Worm (Caenorhabditis elegans) whole organism, midembryonic: ENCODE measurements around the gene C44B7.7.

ENCODE experiments used
- T22C8.4 ChIP-seq: fragments of 200-800 bp; sonication (Bioruptor generic); IDR thresholded peaks from 2 replicates; pipeline ENCODE4 v1.3.6; 2022; ENCODE audit warnings: missing genetic modification characterization, missing compliant biosample characterization
- cog-1 ChIP-seq: sonication (generic microtip); optimal IDR thresholded peaks from 2 replicates; lab custom pipeline; 2016; ENCODE audit warnings: missing genetic modification characterization, missing compliant biosample characterization
- flt-1 ChIP-seq: fragments of 200-800 bp; sonication (Bioruptor generic); IDR thresholded peaks from 2 replicates; pipeline ENCODE4 v1.3.6; 2022; ENCODE audit warnings: missing genetic modification characterization, missing compliant biosample characterization
- klf-2 ChIP-seq: fragments of 200-800 bp; sonication (Bioruptor generic); conservative IDR thresholded peaks from 2 replicates; pipeline ENCODE4 v1.3.6; 2022; ENCODE audit warnings: missing genetic modification reagents, missing genetic modification characterization, missing compliant biosample characterization
- med-1 ChIP-seq: sonication (generic microtip); optimal IDR thresholded peaks from 2 replicates; lab custom pipeline; 2017; ENCODE audit warnings: missing genetic modification characterization, mild to moderate bottlenecking, missing compliant biosample characterization, antibody characterized with exemption, missing genetic modification reagents; ENCODE audit not compliant: insufficient read depth
- ref-1 ChIP-seq: fragments of 200-800 bp; sonication (Bioruptor generic); conservative IDR thresholded peaks from 2 replicates; pipeline ENCODE4 v1.3.6; 2022; ENCODE audit warnings: missing genetic modification reagents, missing genetic modification characterization, missing compliant biosample characterization
- tab-1 ChIP-seq: fragments of 200-800 bp; sonication (Bioruptor generic); IDR thresholded peaks from 2 replicates; pipeline ENCODE4 v1.3.6; 2022; ENCODE audit warnings: missing genetic modification characterization, missing compliant biosample characterization
- ztf-23 ChIP-seq: fragments of 200-800 bp; sonication (Bioruptor generic); IDR thresholded peaks from 2 replicates; pipeline ENCODE4 v1.3.6; 2022; ENCODE audit warnings: missing genetic modification reagents, missing genetic modification characterization, missing compliant biosample characterization
- ztf-29 ChIP-seq: fragments of 200-800 bp; sonication (Bioruptor generic); IDR thresholded peaks from 2 replicates; pipeline ENCODE4 v1.3.6; 2022; ENCODE audit warnings: missing genetic modification reagents, missing genetic modification characterization, missing compliant biosample characterization

Gene C44B7.7

ce11 chrII:6880067-6880466 is at the start of gene C44B7.7:
TSS of gene C44B7.7 (minus strand) at chrII:6880167.
- TF ChIP-seq flt-1 (GFP tag; lab: Robert Waterston, UW) (no peak), med-1 (GFP tag; lab: Kevin White, UChicago) (no peak), tab-1 (GFP tag; lab: Robert Waterston, UW) (no peak), cog-1 (tag; lab: Kevin White, UChicago) (no peak), ztf-29 (GFP tag; lab: Robert Waterston, UW) (no peak), klf-2 (GFP tag; lab: Robert Waterston, UW) (no peak), ref-1 (no peak), T22C8.4 (GFP tag; lab: Robert Waterston, UW) (no peak), ztf-23 (GFP tag; lab: Robert Waterston, UW) (no peak)

ce11 chrII:6928416-6928815 is 48.4 kb upstream of the C44B7.7 start, which contains the start of gene flcn-1:
TSS of gene flcn-1 (plus strand) at chrII:6928763.
- TF ChIP-seq ztf-29 (GFP tag; lab: Robert Waterston, UW), result no peak
- TF ChIP-seq T22C8.4 (GFP tag; lab: Robert Waterston, UW), result no peak
- no peak for TF ChIP-seq flt-1 (GFP tag; lab: Robert Waterston, UW)
- TF ChIP-seq med-1 (GFP tag; lab: Kevin White, UChicago), result no peak
- no peak for TF ChIP-seq tab-1 (GFP tag; lab: Robert Waterston, UW)
- TF ChIP-seq klf-2 (GFP tag; lab: Robert Waterston, UW), result no peak
- TF ChIP-seq ref-1, result no peak
- no peak for TF ChIP-seq cog-1 (tag; lab: Kevin White, UChicago)
- TF ChIP-seq ztf-23 (GFP tag; lab: Robert Waterston, UW), result no peak

- TF ChIP-seq tab-1 (GFP tag; lab: Robert Waterston, UW), result no peak
- TF ChIP-seq ztf-29 (GFP tag; lab: Robert Waterston, UW), result no peak
- TF ChIP-seq ref-1, result no peak
- no peak for TF ChIP-seq cog-1 (tag; lab: Kevin White, UChicago)
Measured at ce11 chrII:6927603-6928002, 47.6 kb upstream of the C44B7.7 start, which contains the start of gene F22D3.4. TSS of gene F22D3.4 (minus strand) at chrII:6927603.

- no peak for TF ChIP-seq med-1 (GFP tag; lab: Kevin White, UChicago)
- no peak for TF ChIP-seq tab-1 (GFP tag; lab: Robert Waterston, UW)
Measured at ce11 chrII:6927034-6927433, 47.1 kb upstream of the C44B7.7 start.

ce11 chrII:6926488-6926887 is 46.5 kb upstream of the C44B7.7 start:
- TF ChIP-seq ztf-29 (GFP tag; lab: Robert Waterston, UW) (no peak), tab-1 (GFP tag; lab: Robert Waterston, UW) (no peak), ref-1 (no peak)

- TF ChIP-seq cog-1 (tag; lab: Kevin White, UChicago), result peak; percentile 29
- no peak for TF ChIP-seq med-1 (GFP tag; lab: Kevin White, UChicago)
- no peak for TF ChIP-seq ztf-29 (GFP tag; lab: Robert Waterston, UW)
- 0 out of 2 replicates have a peak, but pooled peaks have one; percentile 51 for TF ChIP-seq flt-1 (GFP tag; lab: Robert Waterston, UW)
- TF ChIP-seq T22C8.4 (GFP tag; lab: Robert Waterston, UW), result no peak
- TF ChIP-seq klf-2 (GFP tag; lab: Robert Waterston, UW), result no peak
- no peak for TF ChIP-seq ztf-23 (GFP tag; lab: Robert Waterston, UW)
- TF ChIP-seq ref-1, result no peak
- TF ChIP-seq tab-1 (GFP tag; lab: Robert Waterston, UW), result no peak
Measured at ce11 chrII:6926054-6926453, 46.1 kb upstream of the C44B7.7 start.

- TF ChIP-seq ztf-23 (GFP tag; lab: Robert Waterston, UW) (no peak), cog-1 (tag; lab: Kevin White, UChicago) (no peak), ztf-29 (GFP tag; lab: Robert Waterston, UW) (no peak), med-1 (GFP tag; lab: Kevin White, UChicago) (no peak)
Measured at ce11 chrII:6923792-6924191, 43.8 kb upstream of the C44B7.7 start.

- TF ChIP-seq flt-1 (GFP tag; lab: Robert Waterston, UW) (no peak), tab-1 (GFP tag; lab: Robert Waterston, UW) (no peak), med-1 (GFP tag; lab: Kevin White, UChicago) (no peak), ref-1 (no peak), T22C8.4 (GFP tag; lab: Robert Waterston, UW) (no peak)
Measured at ce11 chrII:6919363-6919851, 39.4 kb upstream of the C44B7.7 start, which contains the start of gene B0252.1. TSS of gene B0252.1 (plus strand) at chrII:6919680.

ce11 chrII:6918862-6919261 is 38.9 kb upstream of the C44B7.7 start, which contains the start of gene B0252.5:
TSS of gene B0252.5 (minus strand) at chrII:6918878.
- no peak for TF ChIP-seq flt-1 (GFP tag; lab: Robert Waterston, UW)
- no peak for TF ChIP-seq cog-1 (tag; lab: Kevin White, UChicago)
- no peak for TF ChIP-seq klf-2 (GFP tag; lab: Robert Waterston, UW)
- TF ChIP-seq tab-1 (GFP tag; lab: Robert Waterston, UW), result no peak
- no peak for TF ChIP-seq med-1 (GFP tag; lab: Kevin White, UChicago)
- TF ChIP-seq ztf-29 (GFP tag; lab: Robert Waterston, UW), result no peak
- TF ChIP-seq ref-1, result no peak
- no peak for TF ChIP-seq T22C8.4 (GFP tag; lab: Robert Waterston, UW)
- TF ChIP-seq ztf-23 (GFP tag; lab: Robert Waterston, UW), result no peak

- TF ChIP-seq ref-1 (no peak), cog-1 (tag; lab: Kevin White, UChicago) (no peak), T22C8.4 (GFP tag; lab: Robert Waterston, UW) (no peak), tab-1 (GFP tag; lab: Robert Waterston, UW) (no peak), flt-1 (GFP tag; lab: Robert Waterston, UW) (no peak), ztf-23 (GFP tag; lab: Robert Waterston, UW) (no peak), med-1 (GFP tag; lab: Kevin White, UChicago) (no peak), klf-2 (GFP tag; lab: Robert Waterston, UW) (no peak), ztf-29 (GFP tag; lab: Robert Waterston, UW) (no peak)
Measured at ce11 chrII:6917710-6918109, 37.7 kb upstream of the C44B7.7 start, which contains the start of gene B0252.11. TSS of gene B0252.11 (minus strand) at chrII:6917810.
